Worm (Caenorhabditis elegans) whole organism, midembryonic: ENCODE data around the gene Y56A3A.6.

Experiments used
- T22C8.4 ChIP-seq: fragments of 200-800 bp; sonication (Bioruptor generic); IDR thresholded peaks from 2 replicates; pipeline ENCODE4 v1.3.6; 2022; ENCODE audit warnings: missing genetic modification characterization, missing compliant biosample characterization
- cog-1 ChIP-seq: sonication (generic microtip); optimal IDR thresholded peaks from 2 replicates; lab custom pipeline; 2016; ENCODE audit warnings: missing genetic modification characterization, missing compliant biosample characterization
- flt-1 ChIP-seq: fragments of 200-800 bp; sonication (Bioruptor generic); IDR thresholded peaks from 2 replicates; pipeline ENCODE4 v1.3.6; 2022; ENCODE audit warnings: missing genetic modification characterization, missing compliant biosample characterization
- klf-2 ChIP-seq: fragments of 200-800 bp; sonication (Bioruptor generic); conservative IDR thresholded peaks from 2 replicates; pipeline ENCODE4 v1.3.6; 2022; ENCODE audit warnings: missing genetic modification reagents, missing genetic modification characterization, missing compliant biosample characterization
- med-1 ChIP-seq: sonication (generic microtip); optimal IDR thresholded peaks from 2 replicates; lab custom pipeline; 2017; ENCODE audit warnings: missing genetic modification characterization, mild to moderate bottlenecking, missing compliant biosample characterization, antibody characterized with exemption, missing genetic modification reagents; ENCODE audit not compliant: insufficient read depth
- ref-1 ChIP-seq: fragments of 200-800 bp; sonication (Bioruptor generic); conservative IDR thresholded peaks from 2 replicates; pipeline ENCODE4 v1.3.6; 2022; ENCODE audit warnings: missing genetic modification reagents, missing genetic modification characterization, missing compliant biosample characterization
- tab-1 ChIP-seq: fragments of 200-800 bp; sonication (Bioruptor generic); IDR thresholded peaks from 2 replicates; pipeline ENCODE4 v1.3.6; 2022; ENCODE audit warnings: missing genetic modification characterization, missing compliant biosample characterization
- ztf-23 ChIP-seq: fragments of 200-800 bp; sonication (Bioruptor generic); IDR thresholded peaks from 2 replicates; pipeline ENCODE4 v1.3.6; 2022; ENCODE audit warnings: missing genetic modification reagents, missing genetic modification characterization, missing compliant biosample characterization
- ztf-29 ChIP-seq: fragments of 200-800 bp; sonication (Bioruptor generic); IDR thresholded peaks from 2 replicates; pipeline ENCODE4 v1.3.6; 2022; ENCODE audit warnings: missing genetic modification reagents, missing genetic modification characterization, missing compliant biosample characterization

Gene Y56A3A.6

ce11 chrIII:11878751-11879150, at the start of gene Y56A3A.6:
TSS of gene Y56A3A.6 (minus strand) at chrIII:11878803.
- TF ChIP-seq klf-2 (GFP tag; lab: Robert Waterston, UW) (no peak), flt-1 (GFP tag; lab: Robert Waterston, UW) (no peak), ztf-23 (GFP tag; lab: Robert Waterston, UW) (no peak), med-1 (GFP tag; lab: Kevin White, UChicago) (no peak), ztf-29 (no peak), tab-1 (no peak), T22C8.4 (GFP tag; lab: Robert Waterston, UW) (no peak), cog-1 (no peak), ref-1 (GFP tag; lab: Robert Waterston, UW) (no peak)

- TF ChIP-seq klf-2 (GFP tag; lab: Robert Waterston, UW) (no peak), med-1 (GFP tag; lab: Kevin White, UChicago) (no peak), cog-1 (no peak), ref-1 (GFP tag; lab: Robert Waterston, UW) (no peak), ztf-23 (GFP tag; lab: Robert Waterston, UW) (no peak)
Measured at ce11 chrIII:11923586-11923985, 45.0 kb upstream of the Y56A3A.6 start, which contains the start of gene nft-1. TSS of gene nft-1 (plus strand) at chrIII:11923886.

DNA sequence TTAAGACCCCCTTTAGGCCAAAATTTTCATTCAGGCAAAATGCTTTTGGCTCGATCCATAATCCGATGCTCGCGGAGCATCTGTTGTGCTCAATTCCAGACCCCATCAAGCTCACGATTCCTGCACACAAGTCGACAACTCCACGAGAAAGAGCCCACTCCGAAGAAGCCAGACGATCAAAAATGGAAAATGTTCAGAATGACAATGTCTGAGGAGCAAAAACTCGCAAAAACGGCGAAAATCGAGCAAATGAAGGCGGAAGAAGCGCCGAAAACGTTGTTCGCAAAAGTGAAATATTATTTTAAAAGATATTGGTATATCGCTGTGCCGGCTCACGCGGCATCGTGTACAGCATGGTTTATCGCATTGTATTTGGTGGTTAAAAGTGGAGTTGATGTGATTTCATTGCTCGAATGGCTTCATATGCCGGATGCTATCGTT, 43.1 kb upstream of the Y56A3A.6 start, which contains the start of gene Y56A3A.22:
Y56A3A.22 (plus strand) TSS at position 35 of the 441 bp plus-strand sequence.
- TF ChIP-seq flt-1 (GFP tag; lab: Robert Waterston, UW) (0 out of 2 replicates have a peak, but pooled peaks have one; percentile 34), ztf-23 (GFP tag; lab: Robert Waterston, UW) (no peak), med-1 (GFP tag; lab: Kevin White, UChicago) (no peak), tab-1 (no peak), ref-1 (GFP tag; lab: Robert Waterston, UW) (no peak), T22C8.4 (GFP tag; lab: Robert Waterston, UW) (no peak), ztf-29 (no peak)

DNA sequence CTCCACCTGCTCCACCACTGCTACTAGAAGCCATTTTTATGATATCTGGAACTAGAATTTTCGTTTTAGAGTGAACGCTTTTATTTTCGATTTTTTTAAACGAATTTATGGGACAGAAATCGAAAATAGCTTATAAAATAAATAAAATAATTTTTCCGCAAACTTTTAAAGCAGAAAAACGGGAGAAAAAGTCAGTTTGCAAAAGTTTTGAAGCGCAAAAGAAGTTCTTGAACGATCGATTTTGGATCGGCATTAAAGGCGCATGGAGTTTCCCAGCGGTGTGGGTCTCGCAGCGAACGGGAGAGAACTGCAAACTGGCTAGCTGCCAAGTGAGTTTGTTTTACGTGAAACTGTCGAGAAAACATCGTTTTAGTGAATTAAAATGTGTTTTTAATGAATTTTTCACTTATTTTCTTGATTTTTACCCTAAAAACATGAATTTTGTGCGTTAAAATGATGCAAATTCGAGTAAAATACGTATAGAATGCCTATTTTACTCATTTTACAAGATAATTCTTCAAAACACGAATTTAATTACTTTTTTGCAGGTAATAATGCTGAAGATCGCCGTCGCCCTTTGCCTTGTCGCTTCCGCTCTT, 41.7 kb upstream of the Y56A3A.6 start, which contains the start of the genes ccf-1 and trap-4:
ccf-1 (minus strand) TSS at position 51 of the 599 bp plus-strand sequence.
trap-4 (plus strand) TSS at position 549 of the 599 bp plus-strand sequence.
- TF ChIP-seq med-1 (GFP tag; lab: Kevin White, UChicago) (no peak), T22C8.4 (GFP tag; lab: Robert Waterston, UW) (0 out of 2 replicates have a peak, but pooled peaks have one; percentile 15), ztf-29 (no peak), flt-1 (GFP tag; lab: Robert Waterston, UW) (no peak)

DNA sequence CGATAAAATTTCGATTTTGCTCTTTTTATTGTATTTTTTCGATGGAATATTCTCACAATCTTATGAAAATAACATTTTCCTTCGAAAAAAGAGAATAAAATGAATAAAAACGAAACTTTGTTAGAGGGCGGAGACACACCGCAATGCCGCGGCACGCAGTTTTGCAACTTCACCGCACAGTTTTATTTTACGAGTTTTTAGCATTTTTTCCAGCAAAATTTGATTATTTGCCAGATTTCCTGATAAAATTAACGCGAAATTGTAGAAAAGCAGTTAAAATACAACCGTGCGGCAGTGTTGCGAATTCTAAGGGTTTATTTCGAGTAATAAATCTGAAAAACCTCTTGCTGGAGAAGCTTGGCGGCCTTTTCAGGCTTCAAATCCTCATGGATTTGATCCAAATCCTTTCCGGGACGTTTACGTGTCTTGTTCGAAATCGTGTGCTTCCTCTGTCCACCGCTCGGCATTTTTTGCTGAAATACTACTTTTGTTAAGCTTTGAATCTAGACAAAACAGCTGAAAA, 39.7 kb upstream of the Y56A3A.6 start, which contains the start of gene znf-593:
znf-593 (minus strand) TSS at position 473 of the 523 bp plus-strand sequence.
- TF ChIP-seq ref-1 (GFP tag; lab: Robert Waterston, UW), result no peak
- peak; percentile 72; the same call in 1 of the 2 replicates for TF ChIP-seq flt-1 (GFP tag; lab: Robert Waterston, UW)
- TF ChIP-seq cog-1, result no peak
- TF ChIP-seq T22C8.4 (GFP tag; lab: Robert Waterston, UW), result no peak

ce11 chrIII:11917525-11917924, 38.9 kb upstream of the Y56A3A.6 start:
- TF ChIP-seq flt-1 (GFP tag; lab: Robert Waterston, UW) (no peak), tab-1 (no peak), cog-1 (no peak), T22C8.4 (GFP tag; lab: Robert Waterston, UW) (no peak), ztf-23 (GFP tag; lab: Robert Waterston, UW) (no peak), klf-2 (GFP tag; lab: Robert Waterston, UW) (no peak), ztf-29 (no peak), med-1 (GFP tag; lab: Kevin White, UChicago) (no peak), ref-1 (GFP tag; lab: Robert Waterston, UW) (no peak)

ce11 chrIII:11917090-11917489, 38.5 kb upstream of the Y56A3A.6 start:
- TF ChIP-seq klf-2 (GFP tag; lab: Robert Waterston, UW) (no peak), tab-1 (no peak), T22C8.4 (GFP tag; lab: Robert Waterston, UW) (no peak), ztf-23 (GFP tag; lab: Robert Waterston, UW) (no peak), med-1 (GFP tag; lab: Kevin White, UChicago) (no peak), flt-1 (GFP tag; lab: Robert Waterston, UW) (no peak), ztf-29 (no peak), cog-1 (no peak), ref-1 (GFP tag; lab: Robert Waterston, UW) (no peak)

- TF ChIP-seq flt-1 (GFP tag; lab: Robert Waterston, UW) (no peak), med-1 (GFP tag; lab: Kevin White, UChicago) (no peak), ref-1 (GFP tag; lab: Robert Waterston, UW) (no peak), cog-1 (no peak), T22C8.4 (GFP tag; lab: Robert Waterston, UW) (no peak)
Measured at ce11 chrIII:11916260-11916659, 37.7 kb upstream of the Y56A3A.6 start.

- TF ChIP-seq flt-1 (GFP tag; lab: Robert Waterston, UW), result 0 out of 2 replicates have a peak, but pooled peaks have one; percentile 36
- no peak for TF ChIP-seq cog-1
- no peak for TF ChIP-seq klf-2 (GFP tag; lab: Robert Waterston, UW)
- TF ChIP-seq ztf-29, result no peak
- no peak for TF ChIP-seq T22C8.4 (GFP tag; lab: Robert Waterston, UW)
- TF ChIP-seq ztf-23 (GFP tag; lab: Robert Waterston, UW), result no peak
- TF ChIP-seq ref-1 (GFP tag; lab: Robert Waterston, UW), result no peak
- no peak for TF ChIP-seq tab-1
Measured at ce11 chrIII:11915666-11916065, 37.1 kb upstream of the Y56A3A.6 start, which contains the start of the genes ndab-1 and npp-16. TSS of gene ndab-1 (minus strand) at chrIII:11915712. TSS of gene npp-16 (plus strand) at chrIII:11915928.
